Worm (Caenorhabditis elegans) whole organism, L4/young adult: ENCODE measurements around the gene mltn-3.

Source experiments
- W03F9.2 ChIP-seq: fragments of 150-350 bp; optimal IDR thresholded peaks from 2 replicates; lab custom pipeline; 2014; ENCODE audit warnings: missing biosample characterization, missing genetic modification characterization
- dao-5 ChIP-seq: sonication (generic microtip); optimal IDR thresholded peaks from 2 replicates; lab custom pipeline; 2016; ENCODE audit warnings: missing genotype, missing genetic modification characterization, moderate library complexity, missing compliant biosample characterization
- him-1 ChIP-seq: sonication (generic microtip); optimal IDR thresholded peaks from 2 replicates; lab custom pipeline; 2016; ENCODE audit warnings: missing genotype, missing genetic modification reagents, missing genetic modification characterization, missing compliant biosample characterization

DNA sequence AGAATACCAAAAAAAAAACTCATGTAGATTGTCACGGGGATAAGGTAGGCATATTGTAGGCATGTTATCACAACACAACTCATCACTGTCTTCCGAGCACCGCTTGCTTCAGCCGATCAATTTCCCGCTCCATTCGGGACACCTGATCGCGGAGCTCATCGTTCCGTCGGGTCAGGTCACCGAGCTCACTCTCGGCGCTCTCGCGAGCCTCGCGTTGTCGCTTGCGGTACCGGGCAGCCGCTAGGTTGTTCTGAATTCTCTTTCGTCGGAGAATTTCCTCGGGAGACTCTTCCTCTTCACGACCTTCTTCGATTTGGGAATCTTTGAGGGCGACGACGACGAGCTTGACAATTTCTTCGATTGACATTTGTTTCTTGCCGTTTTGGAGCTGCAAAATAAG lies 35.8 kb downstream of the mltn-3 start:
- no peak for TF ChIP-seq W03F9.2 (tag; lab: Kevin White, UChicago)
- no peak for TF ChIP-seq dao-5
- TF ChIP-seq him-1, result no peak
